Fruit fly (Drosophila melanogaster): ENCODE results near the gene Pfas.

DNA sequence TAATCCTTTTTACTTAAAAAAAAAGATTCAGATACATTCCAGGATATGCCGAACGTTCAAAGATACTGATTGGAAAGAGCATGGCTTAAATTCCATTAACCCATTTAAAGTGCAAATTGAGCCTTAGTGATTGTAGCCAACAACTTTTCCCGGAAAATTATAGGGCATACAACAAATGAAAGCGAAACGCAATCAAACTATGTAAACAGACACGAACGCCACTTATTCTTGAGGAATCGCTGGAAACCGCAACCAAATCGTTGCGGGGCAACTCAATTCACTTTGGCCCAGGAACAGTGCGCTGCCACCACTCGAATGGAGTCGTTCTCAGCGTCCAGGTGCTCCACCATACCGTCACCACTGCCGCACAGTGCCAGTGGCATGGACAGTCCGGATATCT, 25.3 kb downstream of the Pfas start, which contains the start of gene CG13996:
- TF ChIP-seq insv (optimal IDR thresholded peaks at IDR 0.05) (no peak), h (optimal IDR thresholded peaks at IDR 0.05) (no peak), Myc (optimal IDR thresholded peaks at IDR 0.05) (no peak), psq (optimal IDR thresholded peaks at IDR 0.05) (no peak), Sin3A (optimal IDR thresholded peaks at IDR 0.05) (no peak), ttk (optimal IDR thresholded peaks at IDR 0.05) (no peak)
